Worm (Caenorhabditis elegans) whole organism, L4/young adult: Measurements from ENCODE around the gene chil-23.

Experiments used
- W03F9.2 ChIP-seq: fragments of 150-350 bp; optimal IDR thresholded peaks from 2 replicates; lab custom pipeline; 2014; ENCODE audit warnings: missing biosample characterization, missing genetic modification characterization
- dao-5 ChIP-seq: sonication (generic microtip); optimal IDR thresholded peaks from 2 replicates; lab custom pipeline; 2016; ENCODE audit warnings: missing genotype, missing genetic modification characterization, moderate library complexity, missing compliant biosample characterization
- him-1 ChIP-seq: sonication (generic microtip); optimal IDR thresholded peaks from 2 replicates; lab custom pipeline; 2016; ENCODE audit warnings: missing genotype, missing genetic modification reagents, missing genetic modification characterization, missing compliant biosample characterization

The chil-23 gene

DNA sequence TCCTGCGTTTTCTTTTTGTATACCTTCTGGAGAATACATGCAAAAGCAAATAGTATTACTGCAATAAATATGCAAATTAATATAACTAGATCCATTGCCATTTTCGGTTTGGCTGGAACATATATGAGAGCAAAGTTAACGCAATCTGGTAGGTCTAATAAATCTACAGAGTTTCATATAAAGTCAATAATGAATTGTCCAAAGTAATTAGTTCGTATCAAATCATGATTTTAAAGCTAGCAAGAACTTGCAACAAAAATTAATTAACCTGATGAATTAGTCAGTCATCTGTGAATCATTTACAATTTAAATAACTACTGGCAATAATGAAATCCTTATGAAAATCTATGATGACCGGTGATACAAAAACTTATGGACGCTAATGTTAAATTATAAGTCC lies 23.0 kb downstream of the chil-23 start, which contains the start of gene R09D1.13:
R09D1.13 (minus strand) TSS at position 101 of the 400 bp plus-strand sequence.
- TF ChIP-seq dao-5: no peak
- no peak for TF ChIP-seq W03F9.2 (tag; lab: Kevin White, UChicago)
- no peak for TF ChIP-seq him-1

DNA sequence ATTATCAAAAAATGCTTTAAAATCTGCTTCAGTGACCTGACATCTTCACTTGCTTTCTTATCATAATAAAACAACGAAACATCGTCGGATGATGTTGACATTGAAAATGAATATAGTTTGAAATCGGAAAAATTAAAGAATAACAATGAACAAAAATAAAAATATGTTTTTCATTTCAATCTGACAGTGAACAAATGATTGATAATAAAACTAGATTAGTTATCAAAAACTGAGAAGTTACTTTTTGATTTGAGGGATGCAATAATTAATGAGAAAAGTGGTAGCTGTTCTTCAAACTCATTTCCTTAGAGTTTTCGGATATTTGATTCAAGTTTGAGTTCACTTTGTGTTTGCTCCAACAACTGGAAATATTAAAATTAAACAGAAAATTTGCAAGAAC lies 24.9 kb downstream of the chil-23 start, which contains the start of gene chil-15:
chil-15 (minus strand) TSS at position 101 of the 400 bp plus-strand sequence.
- no peak for TF ChIP-seq dao-5
- TF ChIP-seq him-1: no peak
- no peak for TF ChIP-seq W03F9.2 (tag; lab: Kevin White, UChicago)

DNA sequence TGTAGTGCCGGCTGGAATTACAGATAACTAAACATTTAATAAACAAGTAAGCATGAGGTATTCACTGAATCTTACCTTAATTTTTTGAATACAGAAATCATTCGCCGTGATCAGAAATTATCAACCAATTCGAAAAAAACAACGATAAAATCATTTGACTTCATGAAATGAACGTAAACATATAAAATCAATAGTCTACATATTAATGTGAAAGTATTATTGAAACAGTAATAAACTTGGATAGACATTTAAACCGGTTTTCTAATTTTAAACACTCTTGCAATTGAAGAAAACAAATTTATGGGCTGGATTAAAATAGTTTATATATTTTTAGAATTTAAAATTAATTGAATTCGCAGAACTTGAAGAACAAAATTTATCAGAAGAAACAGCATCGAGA lies 26.6 kb downstream of the chil-23 start, which contains the start of gene chil-16:
chil-16 (minus strand) TSS at position 101 of the 400 bp plus-strand sequence.
- TF ChIP-seq him-1 (no peak), dao-5 (no peak), W03F9.2 (tag; lab: Kevin White, UChicago) (no peak)

DNA sequence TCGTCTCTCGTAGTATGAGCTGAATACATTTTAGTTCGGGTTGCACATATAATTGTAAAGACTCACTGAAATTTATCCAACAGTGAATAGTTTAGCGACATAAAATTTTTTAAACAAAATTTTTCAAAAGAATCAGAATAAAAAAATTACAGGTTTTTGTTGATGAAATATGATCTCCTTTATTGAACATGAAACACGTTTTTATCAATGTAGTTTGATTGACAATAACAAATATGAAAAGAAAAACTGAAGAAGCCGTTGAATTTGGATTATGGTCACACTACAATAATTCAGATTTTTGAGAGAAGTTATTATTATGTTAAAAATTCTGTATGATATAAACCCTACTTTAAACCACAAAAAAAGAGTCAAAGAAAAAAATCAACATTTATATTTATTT lies 28.4 kb downstream of the chil-23 start, which contains the start of gene chil-17:
chil-17 (minus strand) TSS at position 101 of the 400 bp plus-strand sequence.
- TF ChIP-seq him-1: no peak
- no peak for TF ChIP-seq dao-5
- TF ChIP-seq W03F9.2 (tag; lab: Kevin White, UChicago): no peak

DNA sequence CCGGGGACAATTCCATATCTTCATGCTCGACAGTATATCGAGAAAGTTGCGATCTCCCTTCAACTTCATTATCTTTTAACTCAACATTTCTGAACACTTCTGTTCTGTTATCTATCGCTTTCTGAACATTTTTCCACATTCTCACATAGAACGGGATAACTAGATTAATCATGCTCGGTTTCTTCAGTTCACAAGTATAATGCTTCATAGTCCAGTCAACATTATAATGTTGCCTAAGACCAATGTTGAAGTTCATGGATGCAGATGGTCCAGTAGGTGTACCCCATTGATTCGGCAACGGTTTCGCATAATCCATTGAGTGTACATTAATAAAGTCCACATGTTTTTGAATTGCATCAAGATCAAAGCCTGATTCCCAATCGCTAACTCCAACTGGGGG lies 29.6 kb downstream of the chil-23 start:
- TF ChIP-seq W03F9.2 (tag; lab: Kevin White, UChicago): no peak

DNA sequence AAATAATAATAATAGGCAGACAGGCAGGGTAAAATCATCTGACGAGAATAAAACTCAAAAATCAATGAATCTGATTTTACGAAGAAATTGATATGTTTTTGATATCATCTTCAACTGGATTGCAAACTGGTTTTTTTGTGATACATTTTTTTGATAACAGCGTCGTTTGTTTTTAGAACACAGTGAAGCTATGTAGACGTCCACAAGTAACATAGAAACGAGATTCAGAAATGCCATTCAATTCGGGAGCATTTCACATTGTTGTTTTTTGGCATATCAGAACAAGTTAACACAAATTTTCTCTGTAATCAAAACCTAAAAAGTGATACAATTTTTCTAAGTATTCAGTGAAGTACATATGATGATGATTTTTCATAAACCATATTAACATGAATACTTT lies 30.2 kb downstream of the chil-23 start, which contains the start of gene chil-13:
chil-13 (minus strand) TSS at position 101 of the 400 bp plus-strand sequence.
- no peak for TF ChIP-seq dao-5
- no peak for TF ChIP-seq W03F9.2 (tag; lab: Kevin White, UChicago)
- TF ChIP-seq him-1: no peak

DNA sequence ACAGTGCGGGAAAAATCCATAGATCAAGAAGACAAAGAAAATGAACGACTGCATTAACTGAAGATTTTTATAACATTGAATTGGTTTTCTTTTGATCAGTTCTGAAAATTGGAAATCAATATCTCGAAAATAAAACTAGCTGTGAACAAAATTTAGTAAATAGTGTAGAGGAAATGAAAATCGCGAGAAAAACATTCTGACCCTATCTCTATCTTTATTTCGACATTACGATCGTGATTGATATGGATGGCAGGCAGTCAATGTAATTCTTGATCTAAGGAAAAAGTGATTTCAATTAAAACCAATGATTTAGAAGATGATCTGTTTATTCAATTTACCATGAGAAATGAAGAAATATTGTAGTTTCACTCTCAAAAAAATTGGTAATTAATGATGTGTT lies 32.4 kb downstream of the chil-23 start, which contains the start of gene kin-16:
kin-16 (minus strand) TSS at position 101 of the 400 bp plus-strand sequence.
- no peak for TF ChIP-seq dao-5
- no peak for TF ChIP-seq W03F9.2 (tag; lab: Kevin White, UChicago)
- no peak for TF ChIP-seq him-1

DNA sequence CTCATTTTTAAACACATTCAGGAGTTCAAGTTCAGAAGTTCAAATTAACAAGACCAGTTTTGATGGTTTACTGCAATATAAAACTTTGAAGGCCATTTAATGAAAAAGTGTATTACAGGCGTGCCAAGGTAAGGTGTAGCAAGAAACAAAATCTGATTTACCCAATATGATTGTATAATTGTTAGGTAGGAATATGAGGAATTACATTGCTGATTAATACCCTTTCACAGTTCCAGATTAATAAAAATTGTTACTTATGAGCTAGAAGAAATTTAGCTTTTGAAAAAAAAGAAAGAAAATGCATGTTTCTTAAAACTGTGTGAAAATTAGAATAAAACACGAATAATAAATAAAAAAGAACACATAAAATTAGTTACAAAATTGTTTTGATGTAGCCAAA lies 34.8 kb downstream of the chil-23 start, which contains the start of gene kin-15:
kin-15 (minus strand) TSS at position 101 of the 400 bp plus-strand sequence.
- TF ChIP-seq W03F9.2 (tag; lab: Kevin White, UChicago): no peak
- TF ChIP-seq dao-5: no peak
- TF ChIP-seq him-1: no peak

DNA sequence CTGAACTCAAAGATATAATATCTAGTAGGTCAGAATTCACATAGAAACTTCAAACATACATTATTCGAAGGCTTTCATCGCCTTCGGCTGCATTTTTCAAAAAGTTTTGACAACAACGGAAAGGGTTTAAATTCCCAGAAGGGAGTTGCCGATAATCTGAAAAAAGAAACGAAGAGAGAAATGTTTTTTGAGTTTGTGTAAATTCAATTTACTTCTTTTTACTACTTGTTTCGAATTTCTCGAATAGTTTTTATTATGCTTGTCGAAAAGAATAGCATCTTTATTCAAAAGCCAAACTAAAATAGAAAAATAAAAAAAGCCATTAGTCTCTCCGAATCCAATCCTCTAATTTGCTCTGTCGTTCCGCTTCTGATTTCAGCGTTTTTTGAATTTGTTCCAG lies 37.3 kb downstream of the chil-23 start:
- TF ChIP-seq W03F9.2 (tag; lab: Kevin White, UChicago) (no peak), him-1 (no peak), dao-5 (no peak)

DNA sequence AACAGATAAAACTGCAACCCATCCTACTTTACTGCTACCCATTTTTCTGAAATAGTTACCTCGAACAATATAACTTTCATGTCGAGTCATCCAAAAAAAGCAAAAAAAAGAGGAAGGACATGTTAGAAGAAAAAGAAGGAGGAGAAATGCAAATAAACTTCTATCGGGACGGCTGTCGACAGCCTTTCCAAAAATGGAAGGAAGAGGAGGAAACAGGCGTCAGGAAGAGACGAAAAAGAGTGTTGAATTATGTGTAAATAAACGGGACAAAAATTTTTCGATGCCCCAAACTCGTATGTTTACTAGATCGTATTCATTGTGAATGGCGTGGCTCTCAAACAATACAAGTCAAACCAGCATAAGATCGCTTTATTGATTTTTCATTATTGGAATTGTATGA lies 40.8 kb downstream of the chil-23 start, which contains the start of gene M176.5:
M176.5 (minus strand) TSS at position 101 of the 400 bp plus-strand sequence.
- TF ChIP-seq W03F9.2 (tag; lab: Kevin White, UChicago) (no peak), him-1 (no peak)

DNA sequence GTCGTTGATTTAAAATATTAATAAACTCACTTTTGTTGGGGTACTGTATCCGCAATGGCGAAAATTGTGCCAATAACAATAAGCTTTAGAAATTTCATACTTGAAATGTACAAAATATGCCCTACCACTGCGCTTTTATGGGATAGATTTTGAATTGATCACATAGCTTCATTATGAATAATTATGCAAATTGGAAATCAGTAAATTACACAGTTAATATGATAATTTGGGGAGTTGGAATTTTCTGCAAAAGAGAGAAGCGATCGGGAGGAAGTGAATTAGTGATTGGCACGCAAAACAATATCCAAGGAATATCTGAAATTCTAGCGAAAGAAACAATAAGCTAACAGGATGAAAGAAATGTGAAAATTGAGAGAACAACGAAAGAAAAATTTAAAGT lies 42.3 kb downstream of the chil-23 start, which contains the start of gene M176.10:
M176.10 (minus strand) TSS at position 101 of the 400 bp plus-strand sequence.
- TF ChIP-seq him-1 (no peak), dao-5 (no peak), W03F9.2 (tag; lab: Kevin White, UChicago) (no peak)

DNA sequence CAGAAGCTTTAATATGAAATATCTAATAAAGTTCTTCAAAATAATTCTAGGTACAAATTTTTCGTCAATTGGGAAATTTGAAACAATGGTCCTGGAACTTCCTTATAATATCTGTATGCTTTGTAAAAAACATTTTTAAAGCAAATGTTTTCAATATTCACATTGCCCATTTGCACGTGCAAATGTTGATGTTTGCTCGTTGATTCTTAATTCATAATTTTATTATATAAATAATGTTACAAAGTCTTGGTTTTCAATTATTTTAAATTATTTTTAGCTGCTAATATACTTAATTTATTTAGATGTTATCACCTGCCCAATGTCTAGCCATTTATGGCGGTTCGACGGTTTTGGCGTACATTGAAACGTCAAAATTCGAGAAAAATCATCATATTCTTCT lies 46.4 kb downstream of the chil-23 start, which contains the start of gene M176.11:
M176.11 (plus strand) TSS at position 301 of the 400 bp plus-strand sequence.
- no peak for TF ChIP-seq dao-5
- no peak for TF ChIP-seq him-1
- TF ChIP-seq W03F9.2 (tag; lab: Kevin White, UChicago): no peak

DNA sequence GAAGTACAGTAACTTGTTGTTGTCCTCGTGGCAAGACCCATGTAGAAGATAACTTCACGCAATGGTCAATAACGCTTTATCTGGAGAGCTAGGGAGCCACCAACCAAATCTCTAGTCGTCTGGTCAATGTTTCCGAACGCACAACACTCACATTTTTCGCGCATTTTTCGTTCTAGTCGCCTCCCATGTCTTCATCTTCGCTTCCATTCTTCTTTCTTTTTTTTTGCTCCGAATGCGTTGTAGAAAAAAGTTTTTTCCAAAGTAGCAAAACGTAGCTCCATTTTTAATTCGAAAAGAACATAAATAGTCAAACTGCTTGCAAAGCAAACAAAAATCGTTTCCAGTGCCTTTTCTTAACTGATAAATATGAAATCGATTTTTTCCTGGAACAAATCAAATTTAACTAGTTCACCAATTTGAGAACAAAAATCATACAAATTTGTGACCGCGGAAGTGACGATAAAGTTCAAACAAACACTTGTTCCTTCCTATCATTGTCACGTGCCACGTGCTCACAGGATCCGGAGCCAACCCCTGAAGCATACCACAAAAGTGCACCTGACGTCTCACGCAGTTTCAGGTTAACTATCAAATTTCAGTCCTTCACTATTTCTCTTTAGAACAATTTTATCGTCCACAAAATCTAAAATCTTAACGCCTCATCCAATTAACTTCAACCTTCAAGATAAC lies 49.4 kb downstream of the chil-23 start:
- TF ChIP-seq W03F9.2 (tag; lab: Kevin White, UChicago) (no peak), dao-5 (no peak), him-1 (no peak)

DNA sequence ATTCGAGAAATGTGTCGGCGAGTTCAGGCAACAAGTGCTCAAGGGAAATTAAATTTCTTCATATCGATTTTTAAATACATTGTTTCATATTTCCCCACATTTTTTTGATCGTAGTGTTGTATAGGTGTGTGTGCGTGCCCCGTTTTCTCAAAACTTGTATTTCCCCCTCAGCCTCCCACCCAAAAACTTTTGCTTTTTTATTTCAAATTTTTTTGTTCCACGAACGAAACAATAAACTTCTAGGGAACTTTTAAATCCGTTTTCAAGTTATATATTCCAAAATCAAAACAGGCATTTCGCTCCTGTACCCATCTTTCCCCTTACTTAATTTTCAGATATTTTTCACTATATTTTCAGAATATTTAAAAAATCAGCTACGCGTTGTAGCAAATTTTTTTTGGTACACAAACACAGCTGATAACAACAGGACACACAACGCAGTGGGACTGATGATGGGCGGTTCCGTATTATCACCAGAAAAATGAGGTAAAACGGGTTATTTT lies 50.3 kb downstream of the chil-23 start, which contains the start of the genes M176.4 and M176.16:
M176.4 (plus strand) TSS at position 301 of the 503 bp plus-strand sequence.
M176.16 (plus strand) TSS at position 453 of the 503 bp plus-strand sequence.
- no peak for TF ChIP-seq W03F9.2 (tag; lab: Kevin White, UChicago)
- TF ChIP-seq dao-5: no peak
